Fruit fly (Drosophila melanogaster): ENCODE data around the gene CG15035.

The CG15035 gene

DNA sequence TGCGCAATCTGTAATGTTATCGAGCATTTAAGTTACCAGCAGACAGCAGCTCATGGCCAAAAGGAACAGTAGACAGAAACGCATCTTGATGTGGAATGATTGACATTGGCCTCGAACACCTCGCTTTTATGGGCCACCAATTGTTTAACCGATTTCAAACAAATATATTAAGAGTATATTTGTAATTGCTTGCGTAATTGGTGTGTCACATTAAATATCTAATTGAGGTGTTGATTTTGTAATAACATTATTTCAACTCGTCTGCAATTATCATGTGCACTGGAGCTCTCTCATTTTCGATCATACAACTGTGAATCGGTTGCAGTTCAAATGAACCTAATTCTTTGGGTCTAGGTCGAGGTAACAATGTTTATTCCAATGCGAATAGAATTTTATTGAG is 22.7 kb upstream of the CG15035 start, which contains the start of gene CG32726:
CG32726 (minus strand) TSS at position 101 of the 400 bp plus-strand sequence.
- TF ChIP-seq chm (GFP tag; IDR thresholded peaks at IDR 0.05) (no peak), CG3163 (GFP tag; optimal IDR thresholded peaks at IDR 0.05) (no peak), Doc3 (GFP tag; IDR thresholded peaks at IDR 0.05; ENCODE audit: partially characterized antibody) (no peak), ash1 (GFP tag; optimal IDR thresholded peaks at IDR 0.05) (no peak), CG4854 (GFP tag; optimal IDR thresholded peaks at IDR 0.05) (no peak), CG10543 (GFP tag; optimal IDR thresholded peaks at IDR 0.05) (no peak), Ravus (GFP tag; IDR thresholded peaks at IDR 0.05) (no peak), CG42726 (GFP tag; IDR thresholded peaks at IDR 0.05; ENCODE audit: partially characterized antibody) (no peak), repo (GFP tag; optimal IDR thresholded peaks at IDR 0.05) (no peak), CG3726 (GFP tag; IDR thresholded peaks at IDR 0.05) (no peak), wdn (GFP tag; IDR thresholded peaks at IDR 0.05) (no peak), CG12071 (GFP tag; optimal IDR thresholded peaks at IDR 0.05) (no peak), hbn (GFP tag; IDR thresholded peaks at IDR 0.05; ENCODE audit: partially characterized antibody) (no peak), CG17361 (GFP tag; IDR thresholded peaks at IDR 0.05) (no peak), CG15011 (GFP tag; optimal IDR thresholded peaks at IDR 0.05) (no peak), C15 (GFP tag; IDR thresholded peaks at IDR 0.05) (no peak), CG4282 (GFP tag; optimal IDR thresholded peaks at IDR 0.05) (no peak), CG9797 (GFP tag; optimal IDR thresholded peaks at IDR 0.05) (no peak), pho (GFP tag; optimal IDR thresholded peaks at IDR 0.05) (no peak)

DNA sequence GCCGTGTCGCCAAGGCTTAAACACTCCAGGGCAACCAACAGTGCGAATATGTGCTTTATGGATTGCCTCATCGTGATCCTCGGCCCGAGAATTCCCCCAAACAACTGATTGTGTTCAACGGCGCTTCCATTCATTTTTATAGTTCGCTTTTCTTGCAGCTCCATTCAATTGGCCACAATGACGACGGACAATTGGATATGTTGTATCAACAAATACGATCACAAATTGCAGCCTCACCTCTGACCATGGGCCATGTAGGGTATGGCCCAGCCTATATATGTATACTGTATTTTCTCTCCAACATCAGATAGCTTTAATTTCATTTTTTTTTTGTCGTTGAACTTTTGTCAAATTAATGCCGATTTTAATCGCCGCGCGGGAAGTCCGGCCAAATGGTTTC is 21.8 kb upstream of the CG15035 start, which contains the start of gene CG15036:
CG15036 (minus strand) TSS at position 101 of the 400 bp plus-strand sequence.
- TF ChIP-seq CG8944 (GFP tag; optimal IDR thresholded peaks at IDR 0.05) (no peak), D (optimal IDR thresholded peaks at IDR 0.05) (no peak), D (GFP tag; optimal IDR thresholded peaks at IDR 0.05) (no peak), Dip3 (GFP tag; optimal IDR thresholded peaks at IDR 0.05) (no peak), C15 (GFP tag; IDR thresholded peaks at IDR 0.05) (no peak), CG3163 (GFP tag; optimal IDR thresholded peaks at IDR 0.05) (no peak), CG9609 (GFP tag; optimal IDR thresholded peaks at IDR 0.05) (no peak), ab (GFP tag; optimal IDR thresholded peaks at IDR 0.05) (no peak), Dip2 (GFP tag; IDR thresholded peaks at IDR 0.05) (no peak)

DNA sequence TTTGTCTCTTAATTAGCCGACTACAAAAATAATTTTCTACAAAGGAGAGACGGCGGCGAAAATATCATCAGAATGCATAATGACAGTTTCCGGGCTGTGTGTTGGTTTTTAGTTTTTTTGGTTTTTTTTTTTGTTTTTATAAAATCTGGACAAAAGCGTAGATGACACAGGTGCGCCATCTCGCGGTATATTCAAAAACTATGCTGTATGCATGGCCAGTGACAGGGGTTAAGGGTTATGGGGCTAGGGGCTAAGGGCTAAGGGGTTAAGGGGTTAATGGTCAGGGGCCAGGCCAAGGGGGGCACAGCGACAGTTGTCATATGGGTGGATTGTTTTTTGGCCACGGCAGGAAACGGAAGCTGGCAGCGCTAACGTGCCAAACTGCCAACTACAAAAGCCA is 19.6 kb upstream of the CG15035 start:
- TF ChIP-seq Sry-β (GFP tag; optimal IDR thresholded peaks at IDR 0.05), result no peak
- TF ChIP-seq E2f2 (GFP tag; IDR thresholded peaks at IDR 0.05), result no peak
- TF ChIP-seq hth (optimal IDR thresholded peaks at IDR 0.05), result no peak
- no peak for TF ChIP-seq gro (GFP tag; optimal IDR thresholded peaks at IDR 0.05)
- peak; percentile 61 for TF ChIP-seq CTCF (GFP tag; optimal IDR thresholded peaks at IDR 0.05)

DNA sequence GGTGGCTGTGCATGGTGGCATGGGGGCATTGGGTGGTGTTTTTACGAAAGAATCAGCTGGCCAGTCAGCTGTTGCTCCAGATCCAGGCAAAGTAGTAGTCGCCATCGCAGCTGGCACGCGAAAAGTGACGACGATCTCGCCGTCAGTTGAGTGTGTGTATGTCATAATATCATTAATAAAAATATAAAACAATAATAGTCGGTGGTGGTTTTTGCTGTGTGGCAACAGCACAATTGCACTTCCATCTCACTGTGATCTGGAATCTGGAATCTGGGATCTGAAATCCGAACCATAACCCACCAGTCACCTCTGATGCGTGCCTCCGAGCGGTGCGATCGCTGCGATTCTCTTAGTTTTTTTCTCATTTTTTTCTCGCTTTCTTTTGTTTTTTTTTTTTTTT is 15.3 kb upstream of the CG15035 start, which contains the start of gene rumpel:
rumpel (plus strand) TSS at position 301 of the 400 bp plus-strand sequence.
- no peak for TF ChIP-seq peb (GFP tag; IDR thresholded peaks at IDR 0.05)
- no peak for TF ChIP-seq bowl (GFP tag; IDR thresholded peaks at IDR 0.05)
- TF ChIP-seq Doc2 (GFP tag; IDR thresholded peaks at IDR 0.05), result no peak
- TF ChIP-seq cad (GFP tag; optimal IDR thresholded peaks at IDR 0.05), result no peak
- no peak for TF ChIP-seq Dref (GFP tag; IDR thresholded peaks at IDR 0.05)
- TF ChIP-seq CTCF (GFP tag; optimal IDR thresholded peaks at IDR 0.05), result no peak
- TF ChIP-seq psq (GFP tag; optimal IDR thresholded peaks at IDR 0.05), result no peak
- TF ChIP-seq emc (GFP tag; optimal IDR thresholded peaks at IDR 0.05), result no peak
- no peak for TF ChIP-seq CG9437 (GFP tag; optimal IDR thresholded peaks at IDR 0.05)
- no peak for TF ChIP-seq tll (GFP tag; optimal IDR thresholded peaks at IDR 0.05)
- no peak for TF ChIP-seq CG16779 (GFP tag; IDR thresholded peaks at IDR 0.05)
- no peak for TF ChIP-seq trh (GFP tag; optimal IDR thresholded peaks at IDR 0.05)
- TF ChIP-seq CG10321 (GFP tag; IDR thresholded peaks at IDR 0.05), result no peak
- TF ChIP-seq ab (GFP tag; optimal IDR thresholded peaks at IDR 0.05), result no peak
- no peak for TF ChIP-seq CG16813 (GFP tag; IDR thresholded peaks at IDR 0.05; ENCODE audit: partially characterized antibody)
- TF ChIP-seq inv (GFP tag; IDR thresholded peaks at IDR 0.05; ENCODE audit: partially characterized antibody), result no peak
- TF ChIP-seq D (optimal IDR thresholded peaks at IDR 0.05), result no peak
- TF ChIP-seq D (GFP tag; optimal IDR thresholded peaks at IDR 0.05), result no peak
- no peak for TF ChIP-seq otp (GFP tag; IDR thresholded peaks at IDR 0.05)
- TF ChIP-seq rib (GFP tag; IDR thresholded peaks at IDR 0.05), result no peak

Data from whole organism, embryonic.